Worm (Caenorhabditis elegans) whole organism, L4/young adult: ENCODE results near the gene gcy-31.

ENCODE experiments used
- W03F9.2 ChIP-seq: fragments of 150-350 bp; optimal IDR thresholded peaks from 2 replicates; lab custom pipeline; 2014; ENCODE audit warnings: missing biosample characterization, missing genetic modification characterization
- dao-5 ChIP-seq: sonication (generic microtip); optimal IDR thresholded peaks from 2 replicates; lab custom pipeline; 2016; ENCODE audit warnings: missing genotype, missing genetic modification characterization, moderate library complexity, missing compliant biosample characterization
- him-1 ChIP-seq: sonication (generic microtip); optimal IDR thresholded peaks from 2 replicates; lab custom pipeline; 2016; ENCODE audit warnings: missing genotype, missing genetic modification reagents, missing genetic modification characterization, missing compliant biosample characterization

- no peak for TF ChIP-seq W03F9.2 (tag; lab: Kevin White, UChicago)
- no peak for TF ChIP-seq him-1 (tag; lab: Kevin White, UChicago)
- TF ChIP-seq dao-5 (tag; lab: Kevin White, UChicago), result no peak
Measured at ce11 chrX:2370655-2371054, 56.6 kb downstream of the gcy-31 start.
